Worm (Caenorhabditis elegans) whole organism, late embryonic: ENCODE data around the gene ugt-58.

Experiments
- C08G9.2 ChIP-seq: sonication (generic microtip); optimal IDR thresholded peaks from 2 replicates; lab custom pipeline; 2016; ENCODE audit warnings: mild to moderate bottlenecking, missing genetic modification characterization, moderate library complexity, missing compliant biosample characterization
- F13H6.1 ChIP-seq: sonication (generic microtip); optimal IDR thresholded peaks from 2 replicates; lab custom pipeline; 2016; ENCODE audit warnings: missing genetic modification characterization, missing compliant biosample characterization
- K02D7.2 ChIP-seq: sonication (generic microtip); optimal IDR thresholded peaks from 2 replicates; lab custom pipeline; 2017; ENCODE audit warnings: mild to moderate bottlenecking, missing genetic modification characterization, missing compliant biosample characterization
- K09A11.1 ChIP-seq: sonication (generic microtip); optimal IDR thresholded peaks from 2 replicates; lab custom pipeline; 2017; ENCODE audit warnings: antibody characterized with exemption, mild to moderate bottlenecking, missing genetic modification characterization, missing compliant biosample characterization; ENCODE audit not compliant: insufficient read depth
- Y22D7AL.16 ChIP-seq: sonication (generic microtip); optimal IDR thresholded peaks from 2 replicates; lab custom pipeline; 2016; ENCODE audit warnings: missing genetic modification characterization, missing compliant biosample characterization
- ama-1 ChIP-seq: fragments of 150-350 bp; optimal IDR thresholded peaks from 2 replicates; lab custom pipeline; 2014
- ceh-18 ChIP-seq: sonication (generic microtip); optimal IDR thresholded peaks from 2 replicates; lab custom pipeline; 2016; ENCODE audit warnings: missing genetic modification characterization, missing compliant biosample characterization
- ceh-2 ChIP-seq: sonication (generic microtip); optimal IDR thresholded peaks from 2 replicates; lab custom pipeline; 2016; ENCODE audit warnings: missing genotype, missing genetic modification characterization, missing compliant biosample characterization
- ceh-22 ChIP-seq: sonication (generic microtip); optimal IDR thresholded peaks from 2 replicates; lab custom pipeline; 2017; ENCODE audit warnings: missing biosample characterization, missing genetic modification characterization
- ceh-24 ChIP-seq: sonication (generic microtip); optimal IDR thresholded peaks from 2 replicates; lab custom pipeline; 2016; ENCODE audit warnings: mild to moderate bottlenecking, missing genetic modification characterization, missing compliant biosample characterization
- ceh-30 ChIP-seq: fragments of 150-350 bp; optimal IDR thresholded peaks from 2 replicates; lab custom pipeline; 2014; ENCODE audit warnings: missing biosample characterization, missing genetic modification characterization
- ceh-31 ChIP-seq: sonication (generic microtip); optimal IDR thresholded peaks from 2 replicates; lab custom pipeline; 2016; ENCODE audit warnings: missing genetic modification characterization, missing compliant biosample characterization
- ceh-34 ChIP-seq: sonication (generic microtip); optimal IDR thresholded peaks from 2 replicates; lab custom pipeline; 2016; ENCODE audit warnings: mild to moderate bottlenecking, missing genetic modification characterization, missing compliant biosample characterization
- ceh-45 ChIP-seq: fragments of 200-800 bp; sonication (Bioruptor generic); IDR thresholded peaks from 2 replicates; pipeline ENCODE4 v1.3.6; 2022; ENCODE audit warnings: missing genetic modification reagents, missing genetic modification characterization, missing compliant biosample characterization
- ceh-48 ChIP-seq: sonication (generic microtip); optimal IDR thresholded peaks from 2 replicates; lab custom pipeline; 2016; ENCODE audit warnings: missing genetic modification characterization, inconsistent platforms, missing compliant biosample characterization
- ceh-9 ChIP-seq: sonication (generic microtip); optimal IDR thresholded peaks from 2 replicates; lab custom pipeline; 2016; ENCODE audit warnings: mild to moderate bottlenecking, missing genetic modification characterization, inconsistent platforms, missing compliant biosample characterization
- che-1 ChIP-seq: sonication (generic microtip); optimal IDR thresholded peaks from 2 replicates; lab custom pipeline; 2016; ENCODE audit warnings: mild to moderate bottlenecking, missing genetic modification characterization, missing compliant biosample characterization
- elt-2 ChIP-seq: sonication (generic microtip); optimal IDR thresholded peaks from 2 replicates; lab custom pipeline; 2016; ENCODE audit warnings: missing genetic modification reagents, missing genetic modification characterization, missing compliant biosample characterization
- elt-4 ChIP-seq: sonication (generic microtip); optimal IDR thresholded peaks from 2 replicates; lab custom pipeline; 2016; ENCODE audit warnings: missing genetic modification characterization, missing compliant biosample characterization
- ets-4 ChIP-seq: sonication (generic microtip); optimal IDR thresholded peaks from 2 replicates; lab custom pipeline; 2016; ENCODE audit warnings: missing genetic modification characterization, missing compliant biosample characterization
- fax-1 ChIP-seq: sonication (generic microtip); optimal IDR thresholded peaks from 2 replicates; lab custom pipeline; 2016; ENCODE audit warnings: missing genotype, missing genetic modification characterization, missing compliant biosample characterization
- gmeb-2 ChIP-seq: sonication (generic microtip); optimal IDR thresholded peaks from 2 replicates; lab custom pipeline; 2016; ENCODE audit warnings: missing genetic modification characterization, inconsistent platforms, missing compliant biosample characterization
- hlh-13 ChIP-seq: fragments of 200-800 bp; sonication (Bioruptor generic); optimal IDR thresholded peaks from 2 replicates; lab custom pipeline; 2018; ENCODE audit warnings: mild to moderate bottlenecking, missing genetic modification characterization, missing compliant biosample characterization
- hlh-15 ChIP-seq: sonication (generic microtip); optimal IDR thresholded peaks from 2 replicates; lab custom pipeline; 2016; ENCODE audit warnings: missing genetic modification characterization, missing compliant biosample characterization
- lin-11 ChIP-seq: fragments of 200-800 bp; sonication (Bioruptor generic); optimal IDR thresholded peaks from 2 replicates; lab custom pipeline; 2018; ENCODE audit warnings: mild to moderate bottlenecking, missing genetic modification characterization, missing compliant biosample characterization
- madf-2 ChIP-seq: sonication (generic microtip); optimal IDR thresholded peaks from 2 replicates; lab custom pipeline; 2017; ENCODE audit warnings: missing genetic modification characterization, missing compliant biosample characterization
- mec-3 ChIP-seq: sonication (generic microtip); optimal IDR thresholded peaks from 2 replicates; lab custom pipeline; 2016; ENCODE audit warnings: borderline replicate concordance, missing genetic modification characterization, missing compliant biosample characterization
- nfya-1 ChIP-seq: sonication (generic microtip); optimal IDR thresholded peaks from 2 replicates; lab custom pipeline; 2017; ENCODE audit warnings: missing genetic modification characterization, mild to moderate bottlenecking, missing compliant biosample characterization, antibody characterized with exemption, moderate library complexity
- nhr-11 ChIP-seq: fragments of 150-350 bp; optimal IDR thresholded peaks from 2 replicates; lab custom pipeline; 2014; ENCODE audit warnings: missing biosample characterization, missing genetic modification characterization
- nhr-232 ChIP-seq: sonication (generic microtip); optimal IDR thresholded peaks from 2 replicates; lab custom pipeline; 2016; ENCODE audit warnings: missing genetic modification characterization, missing compliant biosample characterization
- npax-4 ChIP-seq: sonication (generic microtip); optimal IDR thresholded peaks from 2 replicates; lab custom pipeline; 2016; ENCODE audit warnings: missing genetic modification characterization, missing compliant biosample characterization
- odd-2 ChIP-seq: sonication (generic microtip); optimal IDR thresholded peaks from 2 replicates; lab custom pipeline; 2017; ENCODE audit warnings: antibody characterized with exemption, mild to moderate bottlenecking, missing genetic modification characterization, missing compliant biosample characterization
- pag-3 ChIP-seq: sonication (generic microtip); optimal IDR thresholded peaks from 2 replicates; lab custom pipeline; 2016; ENCODE audit warnings: missing compliant biosample characterization, missing genetic modification characterization, borderline replicate concordance
- pat-9 ChIP-seq: fragments of 200-800 bp; sonication (Bioruptor generic); optimal IDR thresholded peaks from 2 replicates; lab custom pipeline; 2018; ENCODE audit warnings: mild to moderate bottlenecking, missing genetic modification characterization, moderate library complexity, missing compliant biosample characterization
- pax-1 ChIP-seq: fragments of 150-350 bp; optimal IDR thresholded peaks from 2 replicates; lab custom pipeline; 2014; ENCODE audit warnings: missing biosample characterization, missing genetic modification characterization
- ref-2 ChIP-seq: sonication (generic microtip); optimal IDR thresholded peaks from 2 replicates; lab custom pipeline; 2016; ENCODE audit warnings: missing genetic modification characterization, missing compliant biosample characterization
- rnt-1 ChIP-seq: sonication (generic microtip); optimal IDR thresholded peaks from 2 replicates; lab custom pipeline; 2016; ENCODE audit warnings: missing genetic modification characterization, missing compliant biosample characterization
- sdc-2 ChIP-seq: sonication (generic microtip); optimal IDR thresholded peaks from 2 replicates; lab custom pipeline; 2016; ENCODE audit warnings: missing genotype, missing genetic modification characterization, missing compliant biosample characterization
- sox-4 ChIP-seq: sonication (generic microtip); optimal IDR thresholded peaks from 2 replicates; lab custom pipeline; 2017; ENCODE audit warnings: mild to moderate bottlenecking, missing genetic modification characterization, inconsistent platforms, missing compliant biosample characterization
- syd-9 ChIP-seq: sonication (generic microtip); optimal IDR thresholded peaks from 2 replicates; lab custom pipeline; 2016; ENCODE audit warnings: mild to moderate bottlenecking, missing genetic modification characterization, moderate library complexity, missing compliant biosample characterization
- tbx-2 ChIP-seq: sonication (generic microtip); optimal IDR thresholded peaks from 2 replicates; lab custom pipeline; 2016; ENCODE audit warnings: missing genetic modification characterization, missing compliant biosample characterization
- tbx-7 ChIP-seq: sonication (generic microtip); optimal IDR thresholded peaks from 2 replicates; lab custom pipeline; 2016; ENCODE audit warnings: missing genotype, missing genetic modification characterization, missing compliant biosample characterization
- ttx-3 ChIP-seq: sonication (generic microtip); optimal IDR thresholded peaks from 2 replicates; lab custom pipeline; 2016; ENCODE audit warnings: missing genetic modification reagents, missing genetic modification characterization, missing compliant biosample characterization
- unc-3 ChIP-seq, 2 experiments: fragments of 200-800 bp in 1 of 2; sonication (Bioruptor generic) in 1 of 2; sonication (generic microtip) in 1 of 2; conservative IDR thresholded peaks in 1 of 2; optimal IDR thresholded peaks in 1 of 2; 2 replicates each; pipeline versions ENCODE4 v1.3.6 to Lab custom; 2016 to 2022; ENCODE audit warnings: missing compliant biosample characterization in 2 of 2, missing genetic modification characterization in 2 of 2, missing genetic modification reagents in 1 of 2
- unc-55 ChIP-seq: sonication (generic microtip); optimal IDR thresholded peaks from 2 replicates; lab custom pipeline; 2017; ENCODE audit warnings: missing biosample characterization, missing genetic modification reagents, missing genetic modification characterization
- unc-86 ChIP-seq: sonication (generic microtip); optimal IDR thresholded peaks from 2 replicates; lab custom pipeline; 2016; ENCODE audit warnings: missing genetic modification characterization, missing compliant biosample characterization
- ztf-16 ChIP-seq: sonication (generic microtip); optimal IDR thresholded peaks from 2 replicates; lab custom pipeline; 2017; ENCODE audit warnings: missing genetic modification characterization, missing compliant biosample characterization

ugt-58 gene

ce11 chrII:9620616-9621015, 34.0 kb upstream of the ugt-58 start:
- TF ChIP-seq elt-4 (no peak), unc-55 (GFP tag; lab: Kevin White, UChicago) (peak; percentile 18), ceh-9 (tag; lab: Kevin White, UChicago) (no peak), madf-2 (tag; lab: Kevin White, UChicago) (no peak), odd-2 (no peak), gmeb-2 (tag; lab: Kevin White, UChicago) (no peak)

- TF ChIP-seq unc-3 (GFP tag; conservative IDR thresholded peaks at IDR 0.05; lab: Robert Waterston, UW) (no peak), unc-3 (tag; optimal IDR thresholded peaks at IDR 0.05; lab: Kevin White, UChicago) (no peak), mec-3 (tag; lab: Kevin White, UChicago) (no peak), unc-86 (tag; lab: Kevin White, UChicago) (no peak), ref-2 (tag; lab: Kevin White, UChicago) (no peak), nhr-11 (tag; lab: Kevin White, UChicago) (peak; percentile 67), C08G9.2 (tag; lab: Kevin White, UChicago) (no peak), odd-2 (no peak)
Observed at ce11 chrII:9619995-9620535, 33.5 kb upstream of the ugt-58 start.

ce11 chrII:9619402-9619862, 32.8 kb upstream of the ugt-58 start:
- TF ChIP-seq npax-4 (tag; lab: Kevin White, UChicago), result no peak
- no peak for TF ChIP-seq nhr-232
- TF ChIP-seq mec-3 (tag; lab: Kevin White, UChicago), result no peak
- no peak for TF ChIP-seq ets-4 (tag; lab: Kevin White, UChicago)
- TF ChIP-seq lin-11 (tag; lab: Kevin White, UChicago), result no peak
- no peak for TF ChIP-seq ceh-45 (GFP tag; lab: Robert Waterston, UW)
- no peak for TF ChIP-seq sox-4 (tag; lab: Kevin White, UChicago)
- no peak for TF ChIP-seq hlh-13 (GFP tag; lab: Kevin White, UChicago)
- peak; percentile 63 for TF ChIP-seq ceh-18 (tag; lab: Kevin White, UChicago)
- TF ChIP-seq ceh-30 (tag; lab: Kevin White, UChicago), result no peak
- peak; percentile 55 for TF ChIP-seq elt-2 (tag; lab: Kevin White, UChicago)
- no peak for TF ChIP-seq elt-4
- TF ChIP-seq pat-9 (tag; lab: Kevin White, UChicago), result no peak
- no peak for TF ChIP-seq ref-2 (tag; lab: Kevin White, UChicago)
- TF ChIP-seq hlh-15 (tag; lab: Kevin White, UChicago), result no peak
- no peak for TF ChIP-seq ztf-16 (tag; lab: Kevin White, UChicago)
- TF ChIP-seq ceh-31 (tag; lab: Kevin White, UChicago), result no peak
- TF ChIP-seq sdc-2, result no peak
- TF ChIP-seq K09A11.1 (tag; lab: Kevin White, UChicago), result no peak
- TF ChIP-seq ceh-24 (tag; lab: Kevin White, UChicago), result no peak
- no peak for TF ChIP-seq odd-2
- peak; percentile 82 for TF ChIP-seq unc-55 (GFP tag; lab: Kevin White, UChicago)
- no peak for TF ChIP-seq ama-1 (lab: Kevin White, UChicago)
- peak; percentile 33 for TF ChIP-seq madf-2 (tag; lab: Kevin White, UChicago)
- TF ChIP-seq Y22D7AL.16 (tag; lab: Kevin White, UChicago), result no peak
- peak; percentile 89 for TF ChIP-seq ceh-34 (tag; lab: Kevin White, UChicago)
- peak; percentile 20 for TF ChIP-seq rnt-1 (tag; lab: Kevin White, UChicago)
- TF ChIP-seq F13H6.1, result no peak
- no peak for TF ChIP-seq fax-1 (tag; lab: Kevin White, UChicago)
- no peak for TF ChIP-seq ttx-3 (tag; lab: Kevin White, UChicago)
- TF ChIP-seq pax-1 (tag; lab: Kevin White, UChicago), result no peak
- TF ChIP-seq nfya-1 (tag; lab: Kevin White, UChicago), result peak; percentile 36
- TF ChIP-seq ceh-48 (tag; lab: Kevin White, UChicago), result no peak
- TF ChIP-seq ceh-9 (tag; lab: Kevin White, UChicago), result no peak
- TF ChIP-seq ceh-22, result no peak
- no peak for TF ChIP-seq ceh-2 (tag; lab: Kevin White, UChicago)
- no peak for TF ChIP-seq pag-3
- no peak for TF ChIP-seq tbx-7 (tag; lab: Kevin White, UChicago)
- TF ChIP-seq syd-9 (tag; lab: Kevin White, UChicago), result no peak
- no peak for TF ChIP-seq C08G9.2 (tag; lab: Kevin White, UChicago)
- TF ChIP-seq K02D7.2, result no peak
- no peak for TF ChIP-seq unc-3 (GFP tag; conservative IDR thresholded peaks at IDR 0.05; lab: Robert Waterston, UW)
- TF ChIP-seq unc-3 (tag; optimal IDR thresholded peaks at IDR 0.05; lab: Kevin White, UChicago), result no peak
- peak; percentile 29 for TF ChIP-seq tbx-2
- no peak for TF ChIP-seq che-1 (tag; lab: Kevin White, UChicago)
